Worm (Caenorhabditis elegans): ENCODE measurements around the gene M03D4.4.

Gene M03D4.4

DNA sequence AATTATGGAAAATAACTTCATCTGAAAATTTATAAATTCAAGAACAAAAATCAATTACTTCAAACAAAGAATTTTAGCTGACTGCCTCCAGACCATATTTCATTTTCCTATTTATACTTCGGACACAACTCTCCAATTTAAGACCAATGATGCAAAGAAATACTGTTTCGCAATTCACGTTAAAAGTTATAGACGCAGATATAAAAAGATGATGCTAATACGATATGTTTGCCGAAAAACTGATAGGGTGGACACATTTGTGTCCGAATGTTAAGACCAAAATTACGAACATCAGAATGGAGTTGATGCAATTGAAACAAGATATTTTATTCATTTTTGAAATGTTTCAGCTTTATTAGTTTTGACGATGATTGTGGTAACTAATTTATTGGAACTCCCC is 47.2 kb downstream of the M03D4.4 start, which contains the start of gene ugt-19:
ugt-19 (minus strand) TSS at position 28 of the 400 bp plus-strand sequence.
- TF ChIP-seq elt-3 (tag; optimal IDR thresholded peaks at IDR 0.05): peak; percentile 8
- TF ChIP-seq sptf-1 (tag; optimal IDR thresholded peaks at IDR 0.05): no peak

DNA sequence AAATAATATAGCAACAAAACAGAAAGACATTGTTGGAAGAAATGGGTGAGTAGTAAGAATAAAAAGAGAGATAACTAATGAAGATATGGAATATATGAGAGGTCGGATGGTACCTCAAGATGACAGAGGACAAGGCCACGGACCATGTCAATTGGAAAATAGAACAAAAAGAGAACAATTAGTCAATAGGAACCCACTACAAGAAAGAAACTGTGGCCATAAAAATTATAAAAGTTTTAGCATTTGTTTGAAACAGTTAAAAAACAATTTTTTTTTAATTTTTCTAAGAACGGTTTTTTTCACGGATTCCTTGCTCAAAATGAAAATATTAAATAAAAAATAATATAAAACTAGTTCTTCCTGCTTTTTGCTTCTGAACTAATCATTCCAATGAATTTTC is 51.0 kb downstream of the M03D4.4 start, which contains the start of gene cpg-20:
cpg-20 (minus strand) TSS at position 101 of the 400 bp plus-strand sequence.
- no peak for TF ChIP-seq cnd-1 (tag; optimal IDR thresholded peaks at IDR 0.05)
- no peak for TF ChIP-seq zip-8 (tag; optimal IDR thresholded peaks at IDR 0.05)
- TF ChIP-seq M03D4.4 (tag; optimal IDR thresholded peaks at IDR 0.05): no peak
- TF ChIP-seq unc-39 (tag; optimal IDR thresholded peaks at IDR 0.05): no peak
- no peak for TF ChIP-seq nhr-12 (tag; optimal IDR thresholded peaks at IDR 0.05)
- TF ChIP-seq ceh-43 (GFP tag; optimal IDR thresholded peaks at IDR 0.05): no peak
- TF ChIP-seq ztf-11 (tag; optimal IDR thresholded peaks at IDR 0.05): no peak
- no peak for TF ChIP-seq ceh-83 (GFP tag; optimal IDR thresholded peaks at IDR 0.05)
